Fruit fly (Drosophila melanogaster) whole organism, embryonic: ENCODE results near the gene Tom40.

Source experiments
- CG1024 ChIP-seq: fragments of 200-800 bp; sonication (Bioruptor generic); IDR thresholded peaks from 2 replicates; pipeline ENCODE4 v1.3.6; 2022; ENCODE audit warnings: missing biosample characterization, missing genetic modification characterization
- CG10979 ChIP-seq: fragments of 200-800 bp; sonication (Bioruptor generic); optimal IDR thresholded peaks from 2 replicates; lab custom pipeline; 2018; ENCODE audit warnings: missing biosample characterization, mild to moderate bottlenecking, missing genetic modification characterization, moderate library complexity
- CG11560 ChIP-seq: fragments of 200-800 bp; sonication (Bioruptor generic); IDR thresholded peaks from 3 replicates; pipeline ENCODE4 v1.3.6; 2022; ENCODE audit warnings: missing biosample characterization, missing genetic modification characterization
- CG12219 ChIP-seq: fragments of 200-800 bp; sonication (Bioruptor generic); optimal IDR thresholded peaks from 3 replicates; lab custom pipeline; 2018; ENCODE audit warnings: missing biosample characterization, mild to moderate bottlenecking, missing genetic modification characterization
- CG14965 ChIP-seq: fragments of 200-800 bp; sonication (Bioruptor generic); optimal IDR thresholded peaks from 2 replicates; lab custom pipeline; 2016; ENCODE audit warnings: missing biosample characterization, missing genetic modification characterization, borderline replicate concordance
- CG1602 ChIP-seq: fragments of 200-800 bp; sonication (Bioruptor generic); optimal IDR thresholded peaks from 3 replicates; lab custom pipeline; 2016; ENCODE audit warnings: missing biosample characterization, missing genetic modification characterization
- CG1603 ChIP-seq: fragments of 200-800 bp; sonication (Bioruptor generic); optimal IDR thresholded peaks from 2 replicates; lab custom pipeline; 2019; ENCODE audit warnings: missing biosample characterization, mild to moderate bottlenecking, missing genetic modification characterization, moderate library complexity
- CG17361 ChIP-seq: fragments of 200-800 bp; sonication (Bioruptor generic); IDR thresholded peaks from 3 replicates; pipeline ENCODE4 v1.3.6; 2022; ENCODE audit warnings: missing biosample characterization, missing genetic modification characterization
- CG17802 ChIP-seq: fragments of 200-800 bp; sonication (Bioruptor generic); optimal IDR thresholded peaks from 2 replicates; lab custom pipeline; 2018; ENCODE audit warnings: missing biosample characterization, mild to moderate bottlenecking, missing genetic modification characterization, moderate library complexity
- CG17829 ChIP-seq: fragments of 200-800 bp; optimal IDR thresholded peaks from 2 replicates; lab custom pipeline; 2019; ENCODE audit warnings: missing biosample characterization, mild to moderate bottlenecking, missing genetic modification characterization, moderate library complexity
- CG18599 ChIP-seq: fragments of 200-800 bp; sonication (Bioruptor generic); optimal IDR thresholded peaks from 3 replicates; lab custom pipeline; 2017; ENCODE audit warnings: missing biosample characterization, missing genetic modification characterization, mild to moderate bottlenecking, moderate library complexity, missing genetic modification reagents
- CG31388 ChIP-seq: fragments of 200-800 bp; sonication (Bioruptor generic); optimal IDR thresholded peaks from 2 replicates; lab custom pipeline; 2016; ENCODE audit warnings: missing biosample characterization, missing genetic modification characterization
- CG34422 ChIP-seq: fragments of 200-800 bp; sonication (Bioruptor generic); IDR thresholded peaks from 3 replicates; pipeline ENCODE4 v1.3.6; 2022; ENCODE audit warnings: missing biosample characterization, missing genetic modification characterization
- CG3838 ChIP-seq: fragments of 200-800 bp; sonication (Bioruptor generic); optimal IDR thresholded peaks from 3 replicates; lab custom pipeline; 2016; ENCODE audit warnings: missing biosample characterization, missing genetic modification characterization
- CG3847 ChIP-seq: fragments of 200-800 bp; sonication (Bioruptor generic); IDR thresholded peaks from 2 replicates; pipeline ENCODE4 v1.3.6; 2022; ENCODE audit warnings: missing biosample characterization, missing genetic modification characterization
- CG6791 ChIP-seq: fragments of 200-800 bp; sonication (Bioruptor generic); IDR thresholded peaks from 3 replicates; pipeline ENCODE4 v1.3.6; 2022; ENCODE audit warnings: missing biosample characterization, missing genetic modification characterization; ENCODE audit not compliant: partially characterized antibody
- CG7786 ChIP-seq: fragments of 200-800 bp; sonication (Bioruptor generic); optimal IDR thresholded peaks from 2 replicates; lab custom pipeline; 2016; ENCODE audit warnings: missing biosample characterization, missing genetic modification characterization
- CG7928 ChIP-seq: fragments of 200-800 bp; sonication (Bioruptor generic); optimal IDR thresholded peaks from 2 replicates; lab custom pipeline; 2017; ENCODE audit warnings: missing biosample characterization, mild to moderate bottlenecking, missing genetic modification characterization
- CG8089 ChIP-seq: fragments of 200-800 bp; sonication (Bioruptor generic); optimal IDR thresholded peaks from 3 replicates; lab custom pipeline; 2016; ENCODE audit warnings: missing biosample characterization, missing genetic modification characterization
- CG8359 ChIP-seq: fragments of 200-800 bp; sonication (Bioruptor generic); optimal IDR thresholded peaks from 2 replicates; lab custom pipeline; 2017; ENCODE audit warnings: missing biosample characterization, mild to moderate bottlenecking, missing genetic modification characterization, borderline replicate concordance
- CG8388 ChIP-seq: fragments of 200-800 bp; sonication (Bioruptor generic); optimal IDR thresholded peaks from 2 replicates; lab custom pipeline; 2019; ENCODE audit warnings: missing biosample characterization, mild to moderate bottlenecking, missing genetic modification characterization, moderate library complexity
- CG8478 ChIP-seq: fragments of >200 bp; optimal IDR thresholded peaks from 2 replicates; lab custom pipeline; 2018
- Dad ChIP-seq: fragments of 200-800 bp; sonication (Bioruptor generic); optimal IDR thresholded peaks from 3 replicates; lab custom pipeline; 2016; ENCODE audit warnings: missing biosample characterization, missing genetic modification characterization
- Doc3 ChIP-seq: fragments of 200-800 bp; sonication (Bioruptor generic); IDR thresholded peaks from 3 replicates; pipeline ENCODE4 v1.3.6; 2022; ENCODE audit warnings: missing biosample characterization, missing genetic modification characterization; ENCODE audit not compliant: partially characterized antibody
- E2f1 ChIP-seq: fragments of 200-800 bp; sonication (Bioruptor generic); IDR thresholded peaks from 2 replicates; pipeline ENCODE4 v1.3.6; 2022; ENCODE audit warnings: missing biosample characterization, missing genetic modification characterization
- Fer3 ChIP-seq: fragments of 200-800 bp; sonication (Bioruptor generic); optimal IDR thresholded peaks from 2 replicates; lab custom pipeline; 2018; ENCODE audit warnings: missing biosample characterization, mild to moderate bottlenecking, missing genetic modification characterization, moderate library complexity
- GATAe ChIP-seq: fragments of 200-800 bp; sonication (Bioruptor generic); conservative IDR thresholded peaks from 2 replicates; pipeline ENCODE4 v1.3.6; 2022; ENCODE audit warnings: missing biosample characterization, missing genetic modification characterization
- HLHmδ ChIP-seq: fragments of 200-800 bp; sonication (Bioruptor generic); optimal IDR thresholded peaks from 2 replicates; lab custom pipeline; 2018; ENCODE audit warnings: missing biosample characterization, mild to moderate bottlenecking, missing genetic modification characterization, moderate library complexity
- HmgD ChIP-seq: fragments of 200-800 bp; sonication (Bioruptor generic); optimal IDR thresholded peaks from 3 replicates; lab custom pipeline; 2016; ENCODE audit warnings: missing biosample characterization, missing genetic modification characterization
- HmgZ ChIP-seq: fragments of 200-800 bp; sonication (Bioruptor generic); optimal IDR thresholded peaks from 2 replicates; lab custom pipeline; 2018; ENCODE audit warnings: missing biosample characterization, mild to moderate bottlenecking, missing genetic modification characterization
- NC2β ChIP-seq: fragments of 200-800 bp; sonication (Bioruptor generic); optimal IDR thresholded peaks from 2 replicates; lab custom pipeline; 2016; ENCODE audit warnings: missing biosample characterization, missing genetic modification characterization
- Oli ChIP-seq: fragments of 200-800 bp; sonication (Bioruptor generic); optimal IDR thresholded peaks from 2 replicates; lab custom pipeline; 2018; ENCODE audit warnings: missing biosample characterization, mild to moderate bottlenecking, missing genetic modification characterization, moderate library complexity
- Sin3A ChIP-seq: fragments of >200 bp; optimal IDR thresholded peaks from 2 replicates; lab custom pipeline; 2018
- ara ChIP-seq: fragments of 200-800 bp; sonication (Bioruptor generic); IDR thresholded peaks from 2 replicates; pipeline ENCODE4 v1.3.6; 2022; ENCODE audit warnings: missing biosample characterization, missing genetic modification characterization
- da ChIP-seq: fragments of 200-800 bp; sonication (Bioruptor generic); optimal IDR thresholded peaks from 2 replicates; lab custom pipeline; 2016; ENCODE audit warnings: missing biosample characterization, missing genetic modification characterization
- dmrt11E ChIP-seq: fragments of 200-800 bp; sonication (Bioruptor generic); optimal IDR thresholded peaks from 3 replicates; lab custom pipeline; 2018; ENCODE audit warnings: missing biosample characterization, mild to moderate bottlenecking, missing genetic modification characterization, moderate library complexity
- dysf ChIP-seq: fragments of 200-800 bp; sonication (Bioruptor generic); IDR thresholded peaks from 3 replicates; pipeline ENCODE4 v1.3.6; 2022; ENCODE audit warnings: missing biosample characterization, missing genetic modification characterization
- gem ChIP-seq: fragments of 200-800 bp; sonication (Bioruptor generic); optimal IDR thresholded peaks from 2 replicates; lab custom pipeline; 2019; ENCODE audit warnings: missing biosample characterization, mild to moderate bottlenecking, missing genetic modification characterization, moderate library complexity
- hb ChIP-seq: fragments of 200-800 bp; sonication (Bioruptor generic); IDR thresholded peaks from 3 replicates; pipeline ENCODE4 v1.3.6; 2022; ENCODE audit warnings: missing biosample characterization, missing genetic modification characterization; ENCODE audit not compliant: partially characterized antibody
- hbn ChIP-seq: fragments of 200-800 bp; sonication (Bioruptor generic); IDR thresholded peaks from 2 replicates; pipeline ENCODE4 v1.3.6; 2022; ENCODE audit warnings: missing biosample characterization, missing genetic modification characterization; ENCODE audit not compliant: partially characterized antibody
- jumu ChIP-seq: fragments of 200-800 bp; sonication (Bioruptor generic); optimal IDR thresholded peaks from 3 replicates; lab custom pipeline; 2016; ENCODE audit warnings: missing biosample characterization, missing genetic modification characterization
- ro ChIP-seq: fragments of 200-800 bp; sonication (Bioruptor generic); IDR thresholded peaks from 2 replicates; pipeline ENCODE4 v1.3.6; 2022; ENCODE audit warnings: missing biosample characterization, missing genetic modification characterization
- sisA ChIP-seq: fragments of 200-800 bp; sonication (Bioruptor generic); IDR thresholded peaks from 2 replicates; pipeline ENCODE4 v1.3.6; 2022; ENCODE audit warnings: missing biosample characterization, missing genetic modification characterization
- sob ChIP-seq: fragments of 200-800 bp; sonication (Bioruptor generic); IDR thresholded peaks from 2 replicates; pipeline ENCODE4 v1.3.6; 2022; ENCODE audit warnings: missing biosample characterization, missing genetic modification characterization
- sqz ChIP-seq: fragments of 200-800 bp; sonication (Bioruptor generic); optimal IDR thresholded peaks from 3 replicates; lab custom pipeline; 2018; ENCODE audit warnings: missing biosample characterization, mild to moderate bottlenecking, missing genetic modification characterization
- tx ChIP-seq: fragments of 200-800 bp; sonication (Bioruptor generic); optimal IDR thresholded peaks from 2 replicates; lab custom pipeline; 2016; ENCODE audit warnings: missing biosample characterization, missing genetic modification characterization
- vfl ChIP-seq: fragments of 200-800 bp; sonication (Bioruptor generic); optimal IDR thresholded peaks from 2 replicates; lab custom pipeline; 2016; ENCODE audit warnings: missing biosample characterization, missing genetic modification characterization
- zen2 ChIP-seq: fragments of 200-800 bp; sonication (Bioruptor generic); IDR thresholded peaks from 3 replicates; pipeline ENCODE4 v1.3.6; 2022; ENCODE audit warnings: missing biosample characterization, missing genetic modification characterization; ENCODE audit not compliant: partially characterized antibody
- zfh1 ChIP-seq: fragments of 200-800 bp; sonication (Bioruptor generic); IDR thresholded peaks from 3 replicates; pipeline ENCODE4 v1.3.6; 2022; ENCODE audit warnings: missing biosample characterization, missing genetic modification characterization

The Tom40 gene

DNA sequence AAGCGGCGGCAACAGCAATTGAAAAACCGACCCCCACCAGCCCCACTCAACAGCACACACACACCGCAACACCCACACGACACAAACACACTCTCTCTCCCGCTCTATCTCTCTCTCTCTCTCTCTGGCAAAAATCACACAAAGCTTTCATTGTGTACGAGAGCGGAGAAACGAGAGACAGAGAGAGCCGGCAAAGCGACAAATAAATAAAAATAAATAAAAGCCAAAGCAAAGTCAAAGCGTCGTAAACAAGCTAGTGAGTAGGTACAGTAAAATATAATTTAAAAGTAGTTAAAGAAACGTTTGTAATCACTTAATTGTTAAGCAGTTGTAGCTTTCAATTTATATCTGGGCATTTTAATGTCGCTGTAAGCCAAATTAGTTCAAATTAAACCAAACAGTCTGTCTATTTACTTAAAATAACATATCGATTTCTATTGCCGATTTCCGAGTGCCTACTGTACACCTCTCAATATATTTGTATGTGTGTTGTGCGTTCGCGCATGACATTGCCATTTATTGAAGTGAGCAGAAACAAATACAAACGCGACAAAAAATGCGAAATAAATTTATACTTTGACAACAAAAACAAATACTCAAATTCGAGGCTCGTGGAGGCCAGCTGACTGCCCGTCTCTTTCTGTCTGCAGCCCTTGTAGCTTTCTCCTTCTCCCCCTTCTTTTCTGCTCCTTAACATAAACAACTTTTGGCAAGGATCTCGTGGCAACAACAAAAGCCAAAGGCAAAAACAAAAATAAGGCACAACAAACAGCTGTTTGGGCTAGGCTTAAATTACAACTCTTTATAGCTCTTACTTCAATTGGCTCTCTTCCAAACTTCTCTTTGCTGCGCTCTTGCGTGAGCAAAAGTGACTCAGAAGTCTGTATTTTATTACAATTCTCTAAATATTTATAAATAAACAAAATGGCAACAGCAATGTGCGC is 39.7 kb upstream of the Tom40 start (continued):
- TF ChIP-seq dysf (GFP tag; lab: Robert Waterston, UW) = peak; percentile 95
- peak; percentile 58 for TF ChIP-seq CG8359 (GFP tag; lab: Kevin White, UChicago)
- peak; percentile 69 for TF ChIP-seq CG1603 (tag; lab: Kevin White, UChicago)
- TF ChIP-seq hb (GFP tag; lab: Robert Waterston, UW) = no peak
- peak; percentile 97 for TF ChIP-seq HmgZ (tag; lab: Kevin White, UChicago)
- peak; percentile 85 for TF ChIP-seq CG17829 (tag; lab: Kevin White, UChicago)
- TF ChIP-seq Fer3 (tag; lab: Kevin White, UChicago) = peak; percentile 94
- peak; percentile 94 for TF ChIP-seq gem (tag; lab: Kevin White, UChicago)
- no peak for TF ChIP-seq CG8478 (lab: Kevin White, UChicago)
- peak; percentile 47 for TF ChIP-seq CG14965 (GFP tag; lab: Kevin White, UChicago)
- TF ChIP-seq CG17802 (tag; lab: Kevin White, UChicago) = no peak
- TF ChIP-seq da (GFP tag; lab: Kevin White, UChicago) = peak; percentile 39
- peak; percentile 86 for TF ChIP-seq CG7786
- TF ChIP-seq CG1024 (GFP tag; lab: Robert Waterston, UW) = peak; percentile 61
- TF ChIP-seq vfl (GFP tag; lab: Kevin White, UChicago) = peak; percentile 88
- TF ChIP-seq Sin3A (lab: Kevin White, UChicago) = no peak
- TF ChIP-seq ara (GFP tag; lab: Robert Waterston, UW) = peak; percentile 49
- TF ChIP-seq Doc3 (GFP tag; lab: Robert Waterston, UW) = no peak
- peak; percentile 88 for TF ChIP-seq CG12219
- TF ChIP-seq zen2 = no peak
- peak; percentile 63 for TF ChIP-seq CG10979
- TF ChIP-seq sob = peak; percentile 93
- TF ChIP-seq jumu = peak; percentile 73
- peak; percentile 61; the same call in 2 of the 3 replicates for TF ChIP-seq CG11560 (tag; lab: Robert Waterston, UW)
- TF ChIP-seq Dad (GFP tag; lab: Kevin White, UChicago) = peak; percentile 59
- peak; percentile 72 for TF ChIP-seq sqz (GFP tag; lab: Kevin White, UChicago)
- peak; percentile 24 for TF ChIP-seq CG31388
- TF ChIP-seq CG7928 = peak; percentile 68
- TF ChIP-seq CG3838 (GFP tag; lab: Kevin White, UChicago) = peak; percentile 85
- TF ChIP-seq CG8388 = peak; percentile 62
- peak; percentile 73; the same call in 2 of the 3 replicates for TF ChIP-seq zfh1 (GFP tag; lab: Robert Waterston, UW)
- peak; percentile 85 for TF ChIP-seq tx (GFP tag; lab: Kevin White, UChicago)
- peak; percentile 50 for TF ChIP-seq NC2β (GFP tag; lab: Kevin White, UChicago)
- TF ChIP-seq HmgD = peak; percentile 20
- TF ChIP-seq HLHmδ (GFP tag; lab: Kevin White, UChicago) = peak; percentile 47
- TF ChIP-seq CG8089 (GFP tag; lab: Kevin White, UChicago) = peak; percentile 27
- TF ChIP-seq ro = peak; percentile 39
- peak; percentile 89 for TF ChIP-seq sisA (GFP tag; lab: Robert Waterston, UW)
- TF ChIP-seq dmrt11E (tag; lab: Kevin White, UChicago) = no peak
- TF ChIP-seq hbn = no peak
- TF ChIP-seq CG6791 (GFP tag; lab: Robert Waterston, UW) = no peak
- peak; percentile 94 for TF ChIP-seq CG3847 (GFP tag; lab: Robert Waterston, UW)
- TF ChIP-seq Oli (tag; lab: Kevin White, UChicago) = peak; percentile 90
- peak; percentile 98 for TF ChIP-seq CG18599 (GFP tag; lab: Kevin White, UChicago)
- TF ChIP-seq CG17361 (GFP tag; lab: Robert Waterston, UW) = peak; percentile 88
- TF ChIP-seq CG34422 (GFP tag; lab: Robert Waterston, UW) = peak; percentile 84
- TF ChIP-seq CG1602 (GFP tag; lab: Kevin White, UChicago) = peak; percentile 81
- TF ChIP-seq GATAe = peak; percentile 40; the same call in 1 of the 2 replicates
- peak; percentile 86 for TF ChIP-seq E2f1
